Worm (Caenorhabditis elegans) whole organism, dauer: ENCODE results near the gene T27D12.1.

Source experiments
- unc-62 ChIP-seq: sonication (generic microtip); optimal IDR thresholded peaks from 2 replicates; lab custom pipeline; 2017; ENCODE audit warnings: missing biosample characterization, missing genetic modification reagents, missing genetic modification characterization

T27D12.1 gene

ce11 chrII:11860623-11861079 lies 18.2 kb downstream of the T27D12.1 start, which contains the start of gene K12D12.5:
K12D12.5 (plus strand) TSS chrII:11861029.
- no peak for TF ChIP-seq unc-62

- TF ChIP-seq unc-62 = no peak
Observed at ce11 chrII:11865644-11866043, 23.2 kb downstream of the T27D12.1 start, which contains the start of gene K12D12.4. K12D12.4 (minus strand) TSS chrII:11865744.

- TF ChIP-seq unc-62 = no peak
Observed at ce11 chrII:11868234-11868633, 25.8 kb downstream of the T27D12.1 start, which contains the start of gene col-84. col-84 (plus strand) TSS chrII:11868534.

- no peak for TF ChIP-seq unc-62
Observed at ce11 chrII:11868893-11869292, 26.5 kb downstream of the T27D12.1 start.

ce11 chrII:11874674-11875198 lies 32.3 kb downstream of the T27D12.1 start, which contains the start of the genes npp-3 and top-2:
npp-3 (minus strand) TSS chrII:11874788.
top-2 (plus strand) TSS chrII:11875148.
- TF ChIP-seq unc-62 = no peak

ce11 chrII:11879784-11880183 lies 37.4 kb downstream of the T27D12.1 start:
- no peak for TF ChIP-seq unc-62

- TF ChIP-seq unc-62 = no peak
Observed at ce11 chrII:11880456-11881353, 38.3 kb downstream of the T27D12.1 start.

ce11 chrII:11883648-11884047 lies 41.2 kb downstream of the T27D12.1 start, which contains the start of gene ZK930.6:
ZK930.6 (plus strand) TSS chrII:11883948.
- no peak for TF ChIP-seq unc-62

ce11 chrII:11887724-11888123 lies 45.3 kb downstream of the T27D12.1 start:
- no peak for TF ChIP-seq unc-62

ce11 chrII:11888150-11888549 lies 45.7 kb downstream of the T27D12.1 start:
- TF ChIP-seq unc-62 = no peak

- TF ChIP-seq unc-62 = no peak
Observed at ce11 chrII:11889420-11890075, 47.1 kb downstream of the T27D12.1 start.

- TF ChIP-seq unc-62 = no peak
Observed at ce11 chrII:11890596-11890995, 48.2 kb downstream of the T27D12.1 start.

ce11 chrII:11893323-11893722 lies 50.9 kb downstream of the T27D12.1 start, which contains the start of gene ZK930.2:
ZK930.2 (minus strand) TSS chrII:11893423.
- TF ChIP-seq unc-62 = no peak
